Worm (Caenorhabditis elegans) whole organism, L4 larva: Measurements from ENCODE around the gene Y110A2AL.3.

Experiments used
- D1046.2 ChIP-seq: fragments of 200-800 bp; sonication (Bioruptor generic); IDR thresholded peaks from 2 replicates; pipeline ENCODE4 v1.3.6; 2022; ENCODE audit warnings: missing genetic modification characterization, missing compliant biosample characterization
- ama-1 ChIP-seq: fragments of 150-350 bp; optimal IDR thresholded peaks from 2 replicates; lab custom pipeline; 2014; ENCODE audit warnings: inconsistent platforms, mixed read lengths
- ceh-32 ChIP-seq: sonication (generic microtip); optimal IDR thresholded peaks from 2 replicates; lab custom pipeline; 2016; ENCODE audit warnings: mild to moderate bottlenecking, missing genetic modification characterization, missing compliant biosample characterization; ENCODE audit not compliant: poor library complexity
- hif-1 ChIP-seq, 2 experiments: sonication (generic microtip); optimal IDR thresholded peaks; 2 replicates each; lab custom pipeline; 2016 to 2017; ENCODE audit warnings: missing compliant biosample characterization in 2 of 2, missing genetic modification characterization in 2 of 2, missing genetic modification reagents in 2 of 2, missing genotype in 2 of 2, mild to moderate bottlenecking in 1 of 2
- lir-3 ChIP-seq: sonication (generic microtip); optimal IDR thresholded peaks from 2 replicates; lab custom pipeline; 2016; ENCODE audit warnings: mild to moderate bottlenecking, missing genetic modification characterization, missing compliant biosample characterization
- lsy-2 ChIP-seq, 2 experiments: fragments of 150-350 bp in 1 of 2; sonication (generic microtip) in 1 of 2; optimal IDR thresholded peaks; 2 replicates each; lab custom pipeline; 2014 to 2017; ENCODE audit warnings: missing biosample characterization in 2 of 2, missing genetic modification characterization in 2 of 2
- nhr-11 ChIP-seq: fragments of 150-350 bp; optimal IDR thresholded peaks from 2 replicates; lab custom pipeline; 2014; ENCODE audit warnings: missing biosample characterization, missing genetic modification characterization
- nhr-25 ChIP-seq: sonication (generic microtip); optimal IDR thresholded peaks from 2 replicates; lab custom pipeline; 2017; ENCODE audit warnings: missing genetic modification characterization, mild to moderate bottlenecking, missing compliant biosample characterization, antibody characterized with exemption, moderate library complexity, borderline replicate concordance; ENCODE audit not compliant: insufficient read depth
- nhr-42 ChIP-seq: fragments of 200-800 bp; sonication (Bioruptor generic); IDR thresholded peaks from 2 replicates; pipeline ENCODE4 v1.3.6; 2022; ENCODE audit warnings: missing genetic modification characterization, missing compliant biosample characterization
- pha-4 ChIP-seq, 2 experiments: fragments of 150-350 bp in 1 of 2; fragments of 200-800 bp in 1 of 2; sonication (Bioruptor generic) in 1 of 2; IDR thresholded peaks in 1 of 2; optimal IDR thresholded peaks in 1 of 2; 2 replicates each; pipeline versions ENCODE4 v1.3.6 to Lab custom; 2014 to 2022; ENCODE audit warnings: missing genetic modification characterization in 2 of 2, missing genetic modification reagents in 2 of 2, missing biosample characterization in 1 of 2, missing compliant biosample characterization in 1 of 2
- snpc-4 ChIP-seq: fragments of 150-350 bp; optimal IDR thresholded peaks from 2 replicates; lab custom pipeline; 2014; ENCODE audit warnings: missing biosample characterization, missing genetic modification characterization
- zag-1 ChIP-seq: fragments of 150-350 bp; optimal IDR thresholded peaks from 2 replicates; lab custom pipeline; 2014; ENCODE audit warnings: missing biosample characterization, missing genetic modification characterization
- ztf-11 ChIP-seq: fragments of 150-350 bp; optimal IDR thresholded peaks from 2 replicates; lab custom pipeline; 2014; ENCODE audit warnings: missing biosample characterization, missing genetic modification characterization

DNA sequence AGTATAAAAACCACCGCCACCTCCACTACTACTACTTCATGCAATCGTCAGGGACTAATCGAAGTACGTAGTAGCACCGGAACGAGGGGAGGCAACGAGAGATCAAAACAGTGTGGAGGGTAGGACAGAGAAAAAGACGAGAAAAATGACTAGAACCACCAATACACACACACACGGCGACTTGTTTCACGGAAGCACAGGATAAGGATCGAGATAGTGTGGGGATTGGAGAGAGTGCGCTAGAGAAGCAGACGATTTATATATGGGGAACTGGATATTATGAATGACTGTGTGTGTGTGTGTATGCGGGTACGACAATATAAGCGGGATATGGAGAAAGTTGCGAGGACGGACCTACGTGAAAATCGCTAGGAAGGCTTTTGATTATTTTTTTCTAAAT lies 12.1 kb upstream of the Y110A2AL.3 start:
- no peak for TF ChIP-seq snpc-4 (tag; lab: Kevin White, UChicago)
- TF ChIP-seq ama-1 (lab: Kevin White, UChicago), result no peak
- TF ChIP-seq nhr-11 (tag; lab: Kevin White, UChicago), result no peak
- TF ChIP-seq nhr-25, result peak; percentile 15
- no peak for TF ChIP-seq D1046.2 (GFP tag; lab: Robert Waterston, UW)
- no peak for TF ChIP-seq lir-3 (tag; lab: Kevin White, UChicago)
- no peak for TF ChIP-seq nhr-42 (GFP tag; lab: Robert Waterston, UW)
- TF ChIP-seq zag-1 (tag; lab: Kevin White, UChicago), result no peak
- no peak for TF ChIP-seq ztf-11 (tag; lab: Kevin White, UChicago)
- TF ChIP-seq lsy-2 (tag; optimal IDR thresholded peaks at IDR 0.05; lab: Kevin White, UChicago), result no peak
- no peak for TF ChIP-seq pha-4 (GFP tag; IDR thresholded peaks at IDR 0.05; lab: Robert Waterston, UW)
- no peak for TF ChIP-seq pha-4 (tag; optimal IDR thresholded peaks at IDR 0.05; lab: Kevin White, UChicago)
- no peak for TF ChIP-seq ceh-32 (tag; lab: Kevin White, UChicago)
- TF ChIP-seq hif-1 (tag; optimal IDR thresholded peaks at IDR 0.05; lab: Kevin White, UChicago), result no peak
